Worm (Caenorhabditis elegans) whole organism, late embryonic: ENCODE results near the gene acr-10.
A peak's percentile ranks its signal among the peaks of the same experiment; 100 is the strongest.

Experiments used
- ama-1 ChIP-seq: fragments of 150-350 bp; optimal IDR thresholded peaks from 2 replicates; lab custom pipeline; 2014
- ceh-18 ChIP-seq: sonication (generic microtip); optimal IDR thresholded peaks from 2 replicates; lab custom pipeline; 2016; ENCODE audit warnings: missing genetic modification characterization, missing compliant biosample characterization
- ceh-34 ChIP-seq: sonication (generic microtip); optimal IDR thresholded peaks from 2 replicates; lab custom pipeline; 2016; ENCODE audit warnings: mild to moderate bottlenecking, missing genetic modification characterization, missing compliant biosample characterization
- ceh-48 ChIP-seq: sonication (generic microtip); optimal IDR thresholded peaks from 2 replicates; lab custom pipeline; 2016; ENCODE audit warnings: missing genetic modification characterization, inconsistent platforms, missing compliant biosample characterization
- ceh-9 ChIP-seq: sonication (generic microtip); optimal IDR thresholded peaks from 2 replicates; lab custom pipeline; 2016; ENCODE audit warnings: mild to moderate bottlenecking, missing genetic modification characterization, inconsistent platforms, missing compliant biosample characterization
- dve-1 ChIP-seq: sonication (generic microtip); optimal IDR thresholded peaks from 2 replicates; lab custom pipeline; 2017; ENCODE audit warnings: antibody characterized with exemption, mild to moderate bottlenecking, missing genetic modification characterization, missing compliant biosample characterization
- elt-4 ChIP-seq: sonication (generic microtip); optimal IDR thresholded peaks from 2 replicates; lab custom pipeline; 2016; ENCODE audit warnings: missing genetic modification characterization, missing compliant biosample characterization
- fax-1 ChIP-seq: sonication (generic microtip); optimal IDR thresholded peaks from 2 replicates; lab custom pipeline; 2016; ENCODE audit warnings: missing genotype, missing genetic modification characterization, missing compliant biosample characterization
- nfya-1 ChIP-seq: sonication (generic microtip); optimal IDR thresholded peaks from 2 replicates; lab custom pipeline; 2017; ENCODE audit warnings: missing genetic modification characterization, mild to moderate bottlenecking, missing compliant biosample characterization, antibody characterized with exemption, moderate library complexity
- odd-2 ChIP-seq: sonication (generic microtip); optimal IDR thresholded peaks from 2 replicates; lab custom pipeline; 2017; ENCODE audit warnings: antibody characterized with exemption, mild to moderate bottlenecking, missing genetic modification characterization, missing compliant biosample characterization
- pag-3 ChIP-seq: sonication (generic microtip); optimal IDR thresholded peaks from 2 replicates; lab custom pipeline; 2016; ENCODE audit warnings: missing compliant biosample characterization, missing genetic modification characterization, borderline replicate concordance
- rnt-1 ChIP-seq: sonication (generic microtip); optimal IDR thresholded peaks from 2 replicates; lab custom pipeline; 2016; ENCODE audit warnings: missing genetic modification characterization, missing compliant biosample characterization
- syd-9 ChIP-seq: sonication (generic microtip); optimal IDR thresholded peaks from 2 replicates; lab custom pipeline; 2016; ENCODE audit warnings: mild to moderate bottlenecking, missing genetic modification characterization, moderate library complexity, missing compliant biosample characterization
- ttx-3 ChIP-seq: sonication (generic microtip); optimal IDR thresholded peaks from 2 replicates; lab custom pipeline; 2016; ENCODE audit warnings: missing genetic modification reagents, missing genetic modification characterization, missing compliant biosample characterization
- unc-55 ChIP-seq: sonication (generic microtip); optimal IDR thresholded peaks from 2 replicates; lab custom pipeline; 2017; ENCODE audit warnings: missing biosample characterization, missing genetic modification reagents, missing genetic modification characterization

acr-10 gene

DNA sequence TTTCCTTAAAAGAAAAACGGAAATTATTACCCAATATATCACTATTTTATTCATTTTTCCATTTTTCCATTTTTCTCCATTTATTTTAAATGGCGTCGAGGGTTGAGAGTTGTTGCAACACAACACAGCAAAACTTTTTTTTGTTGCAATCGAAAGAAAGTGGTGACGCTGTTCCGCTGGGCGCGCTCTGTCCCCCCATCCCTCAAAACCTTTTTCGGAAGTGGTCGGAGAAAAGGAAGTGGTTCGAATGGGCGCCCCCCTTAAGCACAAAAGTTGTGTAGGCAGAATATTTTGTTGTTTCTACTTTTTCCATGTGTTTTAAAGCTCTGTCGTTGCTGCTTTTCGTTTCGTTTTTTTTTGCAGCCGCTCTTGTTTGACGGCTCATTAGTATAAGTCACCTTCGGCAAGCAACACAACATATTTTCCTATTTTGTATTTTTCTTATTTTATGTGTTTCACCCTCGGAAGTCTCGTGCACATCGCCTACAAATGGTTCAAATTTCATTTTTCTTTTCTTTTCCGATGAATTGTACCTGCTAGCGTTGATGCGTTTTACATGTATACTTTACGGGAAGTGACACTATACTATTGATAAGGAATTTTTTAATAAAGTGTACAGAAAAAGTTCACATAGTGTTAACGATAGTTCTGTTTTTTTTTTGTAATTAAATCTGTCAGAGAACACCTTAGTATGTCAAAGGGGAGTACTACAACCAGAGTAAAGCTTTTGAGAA, 4.3 kb upstream of the acr-10 start:
- no peak for TF ChIP-seq ceh-9 (tag; lab: Kevin White, UChicago)
- TF ChIP-seq syd-9 (tag; lab: Kevin White, UChicago), result no peak
- no peak for TF ChIP-seq pag-3 (tag; lab: Kevin White, UChicago)
- no peak for TF ChIP-seq dve-1 (tag; lab: Kevin White, UChicago)
- TF ChIP-seq ama-1 (lab: Kevin White, UChicago), result no peak
- TF ChIP-seq odd-2 (tag; lab: Kevin White, UChicago), result no peak
- TF ChIP-seq ceh-48 (tag; lab: Kevin White, UChicago), result no peak

DNA sequence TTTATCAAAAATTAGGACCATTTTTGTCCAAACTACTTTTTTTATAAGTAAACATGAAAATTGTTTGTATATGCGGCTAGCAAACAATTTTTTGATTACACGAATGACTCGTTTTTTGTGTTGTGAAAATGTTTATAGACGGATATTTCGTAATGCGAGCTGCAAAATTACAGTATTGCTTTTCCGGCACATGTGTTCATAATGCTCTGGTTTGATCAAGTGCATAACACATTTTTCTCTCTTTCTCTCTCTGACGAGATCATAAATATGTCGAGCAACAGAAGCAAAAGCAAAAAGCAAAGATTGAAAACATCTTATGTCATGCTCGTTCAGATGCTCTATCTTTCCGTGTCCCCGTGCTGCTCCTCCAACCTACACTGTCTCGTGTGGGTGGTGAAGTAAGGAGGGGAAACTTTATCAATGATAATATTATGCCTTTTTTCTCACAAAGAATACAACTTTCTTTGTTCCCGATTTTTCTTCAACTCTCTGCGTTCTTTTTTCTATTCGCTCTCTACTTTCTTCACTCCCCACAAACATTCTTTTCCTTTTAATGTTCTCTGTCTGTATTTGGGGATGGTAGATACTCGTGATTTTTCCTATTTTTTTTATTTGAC, 3.4 kb upstream of the acr-10 start:
- no peak for TF ChIP-seq fax-1
- no peak for TF ChIP-seq ceh-48 (tag; lab: Kevin White, UChicago)
- TF ChIP-seq ttx-3, result no peak
- TF ChIP-seq elt-4, result no peak

DNA sequence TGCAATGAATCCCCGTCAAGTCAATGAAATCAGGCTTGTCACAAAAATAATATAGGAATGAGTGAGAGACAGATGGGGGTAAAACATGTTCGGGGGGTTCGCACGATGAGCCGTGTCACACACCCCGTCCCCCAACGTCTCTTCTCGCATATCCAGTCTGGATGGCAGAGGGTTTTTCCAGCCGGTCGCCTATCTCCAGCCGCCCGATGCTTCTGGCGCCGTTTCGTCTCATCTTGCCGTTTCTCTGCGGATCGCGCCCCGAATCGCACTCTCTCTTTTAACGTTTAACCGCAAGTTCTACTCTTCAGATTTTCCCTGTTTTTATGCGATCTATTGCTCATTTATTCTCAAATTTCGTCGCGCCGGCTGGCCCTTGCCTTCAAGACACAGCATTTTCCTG, 39.9 kb downstream of the acr-10 start:
- TF ChIP-seq ceh-34 (tag; lab: Kevin White, UChicago), result peak; percentile 7
- no peak for TF ChIP-seq ceh-48 (tag; lab: Kevin White, UChicago)

DNA sequence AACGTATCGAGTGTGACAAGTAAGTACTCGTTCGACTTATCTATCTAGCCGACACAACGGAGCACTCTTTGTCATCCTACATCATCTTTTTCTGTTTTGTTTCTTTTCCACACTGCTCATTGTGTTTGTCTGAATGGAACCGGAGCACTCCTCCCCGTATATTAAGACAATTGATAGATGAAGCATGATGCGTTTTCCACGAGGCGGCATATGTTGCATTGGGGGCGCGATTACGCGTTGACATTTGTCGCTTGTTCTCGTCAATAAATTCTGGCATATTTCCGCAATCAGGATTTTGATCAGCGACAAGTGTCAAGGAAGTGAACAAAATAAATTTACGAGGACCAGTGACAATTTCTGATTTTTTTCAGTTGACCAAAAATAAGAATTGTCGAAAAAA, 46.1 kb downstream of the acr-10 start:
- TF ChIP-seq ama-1 (lab: Kevin White, UChicago) (no peak), unc-55 (peak; percentile 84), rnt-1 (peak; percentile 45), ceh-18 (tag; lab: Kevin White, UChicago) (peak; percentile 16), nfya-1 (no peak)

DNA sequence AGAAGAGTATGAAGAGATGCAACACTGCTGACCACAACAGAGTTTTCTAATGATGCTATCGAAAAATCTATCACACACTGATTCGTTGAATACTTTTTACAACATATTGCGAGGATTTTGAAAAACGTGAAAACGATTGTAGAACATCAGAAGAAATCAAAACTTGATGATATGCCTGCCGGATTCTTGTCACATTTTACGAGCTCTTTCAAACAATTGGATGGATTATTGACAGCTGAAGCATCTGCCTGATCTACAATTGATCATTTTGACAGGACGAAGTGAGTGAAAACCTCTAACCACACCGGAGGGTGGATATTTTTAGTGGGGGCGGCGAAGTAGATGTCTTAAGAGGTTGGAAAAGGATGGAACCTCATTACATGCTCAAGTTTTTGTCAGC, 50.4 kb downstream of the acr-10 start:
- peak; percentile 92 for TF ChIP-seq unc-55
- no peak for TF ChIP-seq ttx-3
- TF ChIP-seq ceh-34 (tag; lab: Kevin White, UChicago), result no peak
